Fruit fly (Drosophila melanogaster): ENCODE results near the gene tll.

tll gene

dm6 chr3R:30860561-30860928, 8.4 kb downstream of the tll start:
- TF ChIP-seq EcR (GFP tag; optimal IDR thresholded peaks at IDR 0.05), result no peak
- TF ChIP-seq CG8478 (optimal IDR thresholded peaks at IDR 0.05), result no peak
- TF ChIP-seq usp (GFP tag; optimal IDR thresholded peaks at IDR 0.05), result no peak
- TF ChIP-seq Dll (optimal IDR thresholded peaks at IDR 0.05), result no peak
- TF ChIP-seq psq (optimal IDR thresholded peaks at IDR 0.05), result no peak
- no peak for TF ChIP-seq pan (optimal IDR thresholded peaks at IDR 0.05)

DNA sequence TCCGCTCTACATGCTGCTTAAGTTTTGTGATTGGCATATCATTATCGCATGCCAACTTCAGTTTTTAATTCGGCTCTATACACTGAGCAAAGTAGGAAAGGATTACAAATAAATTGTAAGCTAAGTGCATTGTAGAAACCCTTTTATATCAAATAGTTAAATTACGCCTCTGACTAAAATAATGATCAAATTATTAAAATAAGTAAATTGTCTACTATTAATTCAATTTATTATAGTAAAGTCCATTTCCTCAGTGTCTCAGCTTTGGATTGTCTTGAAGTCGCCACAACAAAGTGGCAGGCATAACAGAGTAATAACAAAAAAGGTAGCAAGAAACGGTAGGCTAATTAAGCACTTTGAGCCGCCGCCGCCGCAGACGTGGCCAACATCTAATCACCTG, 10.4 kb downstream of the tll start:
- TF ChIP-seq CG8478 (optimal IDR thresholded peaks at IDR 0.05) (no peak), EcR (GFP tag; optimal IDR thresholded peaks at IDR 0.05) (no peak), usp (GFP tag; optimal IDR thresholded peaks at IDR 0.05) (no peak), Dll (optimal IDR thresholded peaks at IDR 0.05) (no peak), psq (optimal IDR thresholded peaks at IDR 0.05) (no peak), pan (optimal IDR thresholded peaks at IDR 0.05) (no peak)

- TF ChIP-seq Dll (optimal IDR thresholded peaks at IDR 0.05) (no peak), psq (optimal IDR thresholded peaks at IDR 0.05) (no peak), pan (optimal IDR thresholded peaks at IDR 0.05) (no peak), EcR (GFP tag; optimal IDR thresholded peaks at IDR 0.05) (no peak), CG8478 (optimal IDR thresholded peaks at IDR 0.05) (no peak), usp (GFP tag; optimal IDR thresholded peaks at IDR 0.05) (no peak)
These were observed 11.9 kb downstream of the tll start for dm6 chr3R:30863971-30864370.

dm6 chr3R:30864465-30864864, 12.3 kb downstream of the tll start:
- TF ChIP-seq Dll (optimal IDR thresholded peaks at IDR 0.05) (no peak), usp (GFP tag; optimal IDR thresholded peaks at IDR 0.05) (no peak), EcR (GFP tag; optimal IDR thresholded peaks at IDR 0.05) (no peak), CG8478 (optimal IDR thresholded peaks at IDR 0.05) (no peak), pan (optimal IDR thresholded peaks at IDR 0.05) (no peak), psq (optimal IDR thresholded peaks at IDR 0.05) (no peak)

DNA sequence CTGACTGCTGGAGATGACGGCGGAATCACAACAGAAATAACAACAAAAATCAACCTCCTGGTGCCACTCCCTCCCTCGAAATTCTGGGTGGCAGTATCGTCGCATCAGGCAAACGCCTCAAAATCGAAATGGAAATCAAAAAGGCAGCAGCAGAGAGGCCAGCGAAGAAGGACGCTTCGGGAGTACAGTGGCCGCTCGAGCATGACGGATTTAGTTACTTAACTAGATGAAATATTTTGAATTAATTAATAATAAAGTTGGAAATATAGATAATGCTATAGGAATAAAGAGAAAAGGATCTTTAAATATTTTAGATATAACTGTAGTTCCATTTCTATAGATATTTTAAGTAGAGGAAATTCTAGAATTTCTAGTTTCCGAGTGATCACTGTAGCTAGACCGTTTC, 13.3 kb downstream of the tll start:
- TF ChIP-seq EcR (GFP tag; optimal IDR thresholded peaks at IDR 0.05) (no peak), usp (GFP tag; optimal IDR thresholded peaks at IDR 0.05) (no peak)

- TF ChIP-seq EcR (GFP tag; optimal IDR thresholded peaks at IDR 0.05) (no peak), Dll (optimal IDR thresholded peaks at IDR 0.05) (no peak), usp (GFP tag; optimal IDR thresholded peaks at IDR 0.05) (no peak), psq (optimal IDR thresholded peaks at IDR 0.05) (no peak), pan (optimal IDR thresholded peaks at IDR 0.05) (no peak), CG8478 (optimal IDR thresholded peaks at IDR 0.05) (no peak)
These were observed 13.8 kb downstream of the tll start for dm6 chr3R:30865883-30866282.

DNA sequence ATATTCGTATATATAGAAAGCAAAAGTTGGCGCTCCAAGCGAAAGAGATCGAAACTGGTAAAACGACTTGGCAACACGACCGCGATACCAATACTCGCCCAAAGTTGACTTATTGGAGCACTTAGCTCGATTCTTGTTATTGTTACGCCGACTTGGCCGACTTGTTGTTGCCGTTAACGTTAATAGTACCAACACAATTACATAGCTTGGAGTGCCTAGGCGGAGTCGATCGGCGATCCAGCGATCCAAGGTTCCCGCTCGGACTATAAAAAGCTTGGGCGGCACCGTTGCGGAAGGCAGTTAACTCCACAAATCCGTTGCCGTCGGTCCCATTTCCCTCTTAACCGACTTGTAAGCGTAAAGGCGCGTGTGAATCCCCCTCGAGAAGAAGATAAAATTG, 15.1 kb downstream of the tll start, which contains the start of gene Cpr100A:
Cpr100A (plus strand) TSS at position 290 of the 400 bp plus-strand sequence.
- TF ChIP-seq Dll (optimal IDR thresholded peaks at IDR 0.05), result no peak
- TF ChIP-seq EcR (GFP tag; optimal IDR thresholded peaks at IDR 0.05), result no peak
- no peak for TF ChIP-seq CG8478 (optimal IDR thresholded peaks at IDR 0.05)
- TF ChIP-seq usp (GFP tag; optimal IDR thresholded peaks at IDR 0.05), result no peak
- no peak for TF ChIP-seq pan (optimal IDR thresholded peaks at IDR 0.05)
- TF ChIP-seq psq (optimal IDR thresholded peaks at IDR 0.05), result no peak

dm6 chr3R:30870317-30870878, 18.3 kb downstream of the tll start:
- TF ChIP-seq CG8478 (optimal IDR thresholded peaks at IDR 0.05) (no peak), pan (optimal IDR thresholded peaks at IDR 0.05) (no peak), usp (GFP tag; optimal IDR thresholded peaks at IDR 0.05) (no peak), psq (optimal IDR thresholded peaks at IDR 0.05) (no peak), Dll (optimal IDR thresholded peaks at IDR 0.05) (no peak), EcR (GFP tag; optimal IDR thresholded peaks at IDR 0.05) (no peak)

DNA sequence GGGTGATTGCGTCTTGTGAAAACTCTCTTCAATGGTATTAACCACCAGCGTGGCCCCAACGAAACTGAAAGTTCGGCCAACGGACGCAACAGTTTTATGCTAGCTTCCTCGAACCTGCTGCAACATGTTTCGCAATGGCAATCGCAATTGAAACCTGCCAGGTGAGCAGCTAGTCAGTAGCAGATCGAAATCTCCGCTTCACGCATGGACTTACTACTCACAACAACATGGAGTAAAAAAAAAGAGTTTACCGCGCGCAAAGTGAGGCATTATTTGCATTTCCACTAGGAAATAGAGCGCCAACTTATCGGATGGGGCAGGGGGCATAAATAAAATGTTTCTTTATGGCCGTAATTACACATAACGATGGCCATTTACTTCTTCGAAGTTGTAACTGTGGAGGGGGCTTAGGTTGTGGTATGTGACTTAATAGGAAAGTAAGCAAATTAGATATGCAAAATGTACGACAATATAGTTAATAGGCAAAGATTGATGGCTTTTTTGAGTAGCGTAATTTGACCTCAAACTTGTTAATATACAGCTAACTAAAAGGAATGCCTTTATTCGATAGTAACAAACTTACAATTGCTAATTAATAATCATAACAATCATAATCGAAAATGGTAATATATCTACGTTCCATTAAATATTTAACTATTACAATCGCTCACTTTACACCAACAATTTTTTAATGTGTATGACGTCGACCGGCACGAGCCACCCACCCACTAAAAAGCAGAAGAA, 20.4 kb downstream of the tll start, which contains the start of gene CG15545:
CG15545 (minus strand) TSS at position 51 of the 744 bp plus-strand sequence.
- TF ChIP-seq psq (optimal IDR thresholded peaks at IDR 0.05) (no peak), pan (optimal IDR thresholded peaks at IDR 0.05) (no peak)

DNA sequence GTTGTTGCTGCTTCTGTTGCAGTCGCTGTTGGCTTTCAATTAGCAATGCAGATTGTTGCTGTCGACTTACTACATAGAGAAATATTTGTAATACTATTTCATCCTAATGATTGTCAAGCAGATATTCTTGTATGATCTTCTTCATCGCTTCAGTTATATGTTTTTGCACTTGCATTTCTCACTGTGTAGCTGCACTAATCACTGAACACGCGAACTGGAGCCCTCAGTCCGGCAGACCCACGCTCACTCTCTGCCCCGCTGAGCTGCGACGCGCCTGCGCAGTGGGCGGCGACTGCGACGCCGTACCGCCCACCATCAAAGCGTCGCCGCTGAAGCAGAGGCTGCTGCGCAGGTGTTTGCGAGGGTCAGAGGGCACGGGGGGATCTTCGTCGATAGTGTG, 22.6 kb downstream of the tll start:
- TF ChIP-seq EcR (GFP tag; optimal IDR thresholded peaks at IDR 0.05) (no peak), usp (GFP tag; optimal IDR thresholded peaks at IDR 0.05) (no peak), pan (optimal IDR thresholded peaks at IDR 0.05) (no peak)

DNA sequence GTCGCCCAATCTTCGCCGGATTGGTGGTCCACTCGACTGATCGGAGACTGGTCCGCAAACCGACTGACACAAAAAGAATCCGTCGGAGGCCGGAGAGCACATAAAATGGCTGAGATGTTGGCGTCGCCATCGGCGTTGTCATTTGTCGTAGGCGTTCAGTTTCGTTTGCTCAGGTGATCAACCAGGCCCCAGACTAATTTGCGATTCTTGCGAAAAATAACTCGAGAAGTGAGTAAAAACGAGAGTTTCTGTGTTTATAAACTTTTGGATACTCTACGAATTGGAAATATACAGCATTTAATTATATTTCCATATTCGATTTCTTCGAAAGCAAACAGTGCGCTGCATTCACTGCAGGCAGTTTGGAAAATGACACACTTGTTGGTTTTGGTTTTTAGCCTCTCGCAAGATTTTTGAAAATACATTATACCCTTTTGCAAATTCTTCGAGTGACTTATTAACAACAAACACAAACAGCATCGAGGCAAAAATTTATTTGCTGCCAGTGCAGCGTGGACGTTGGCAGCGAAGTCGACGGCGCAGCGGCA, 24.1 kb downstream of the tll start, which contains the start of gene CG15546:
CG15546 (minus strand) TSS at position 51 of the 548 bp plus-strand sequence.
- TF ChIP-seq pan (optimal IDR thresholded peaks at IDR 0.05) (no peak), Dll (optimal IDR thresholded peaks at IDR 0.05) (no peak), EcR (GFP tag; optimal IDR thresholded peaks at IDR 0.05) (no peak), psq (optimal IDR thresholded peaks at IDR 0.05) (no peak), usp (GFP tag; optimal IDR thresholded peaks at IDR 0.05) (no peak), CG8478 (optimal IDR thresholded peaks at IDR 0.05) (no peak)

DNA sequence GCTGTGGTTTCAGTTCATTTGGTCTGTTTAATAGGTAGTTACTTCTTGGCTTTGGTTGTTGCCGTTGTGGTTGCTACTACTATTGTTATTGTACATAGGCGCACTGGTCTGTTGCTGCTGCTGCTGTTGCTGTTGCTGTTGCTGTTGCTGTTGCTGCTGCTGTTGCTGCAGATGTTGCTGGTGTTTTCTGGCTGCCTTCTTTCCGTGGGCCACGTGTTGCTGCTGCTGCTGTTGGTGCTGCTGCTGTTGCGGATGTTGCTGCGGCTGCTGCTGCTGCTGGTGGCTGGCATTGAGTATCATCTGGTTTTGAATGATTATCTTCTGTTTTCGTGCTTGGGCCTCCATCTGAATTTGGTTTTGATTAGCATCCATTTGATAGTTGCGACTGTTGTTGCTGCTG, 26.0 kb downstream of the tll start:
- no peak for TF ChIP-seq pan (optimal IDR thresholded peaks at IDR 0.05)
- no peak for TF ChIP-seq EcR (GFP tag; optimal IDR thresholded peaks at IDR 0.05)
- TF ChIP-seq usp (GFP tag; optimal IDR thresholded peaks at IDR 0.05), result no peak
- TF ChIP-seq Dll (optimal IDR thresholded peaks at IDR 0.05), result no peak
- TF ChIP-seq psq (optimal IDR thresholded peaks at IDR 0.05), result no peak
- no peak for TF ChIP-seq CG8478 (optimal IDR thresholded peaks at IDR 0.05)

All from whole organism.